Worm (Caenorhabditis elegans) whole organism, early embryonic: Measurements from ENCODE around the gene ced-13.

Experiments
- B0310.2 ChIP-seq: sonication (generic microtip); optimal IDR thresholded peaks from 2 replicates; lab custom pipeline; 2016; ENCODE audit warnings: mild to moderate bottlenecking, missing genetic modification characterization, missing compliant biosample characterization
- scrt-1 ChIP-seq: fragments of 200-800 bp; sonication (Bioruptor generic); IDR thresholded peaks from 2 replicates; pipeline ENCODE4 v1.3.6; 2022; ENCODE audit warnings: missing genetic modification characterization, missing compliant biosample characterization
- tra-4 ChIP-seq: sonication (generic microtip); optimal IDR thresholded peaks from 2 replicates; lab custom pipeline; 2017; ENCODE audit warnings: missing genetic modification characterization, missing compliant biosample characterization

DNA sequence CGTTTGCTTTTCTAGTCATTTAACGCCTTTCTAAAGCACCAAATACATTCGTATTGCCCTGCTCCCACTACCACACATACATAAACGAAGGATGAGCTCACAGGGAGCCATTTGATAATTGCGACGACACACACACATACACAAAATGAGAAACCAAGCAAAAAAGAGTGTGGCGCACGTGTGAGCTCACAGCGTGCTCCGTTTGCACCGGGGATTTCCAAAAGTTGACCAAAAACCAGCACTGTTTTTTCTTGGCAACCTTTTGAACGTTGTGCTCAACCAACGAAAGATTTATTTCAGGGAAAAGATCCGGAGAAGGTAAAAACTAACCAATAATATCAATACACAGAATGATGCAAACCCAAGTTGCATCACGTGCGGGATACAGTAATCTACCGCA lies 24.6 kb downstream of the ced-13 start, which contains the start of gene ksr-1:
- TF ChIP-seq B0310.2 (tag; lab: Kevin White, UChicago) (no peak), tra-4 (tag; lab: Kevin White, UChicago) (no peak), scrt-1 (GFP tag; lab: Robert Waterston, UW) (no peak)
